Worm (Caenorhabditis elegans) whole organism, young adult: ENCODE measurements around the gene F53C3.11.

Experiments used
- F23B12.7 ChIP-seq: sonication (generic microtip); optimal IDR thresholded peaks from 2 replicates; lab custom pipeline; 2017; ENCODE audit warnings: missing genetic modification characterization, mild to moderate bottlenecking, missing compliant biosample characterization, antibody characterized with exemption, moderate library complexity; ENCODE audit not compliant: insufficient read depth
- T07F8.4 ChIP-seq: sonication (generic microtip); optimal IDR thresholded peaks from 2 replicates; lab custom pipeline; 2016; ENCODE audit warnings: mild to moderate bottlenecking, missing genetic modification characterization, moderate library complexity, missing compliant biosample characterization
- ama-1 ChIP-seq, 3 experiments: fragments of 150-350 bp in 1 of 3; sonication (generic microtip) in 2 of 3; optimal IDR thresholded peaks; 2 replicates each; lab custom pipeline; 2014 to 2018; ENCODE audit warnings: missing biosample characterization in 2 of 3, missing genetic modification characterization in 2 of 3, missing genetic modification reagents in 2 of 3
- hsf-1 ChIP-seq: fragments of 200-800 bp; sonication (Bioruptor generic); IDR thresholded peaks from 2 replicates; pipeline ENCODE4 v1.3.6; 2022; ENCODE audit warnings: missing genetic modification reagents, missing genetic modification characterization, missing compliant biosample characterization
- lag-1 ChIP-seq: fragments of 200-800 bp; sonication (Bioruptor generic); IDR thresholded peaks from 2 replicates; pipeline ENCODE4 v1.3.6; 2022; ENCODE audit warnings: missing genetic modification reagents, missing genetic modification characterization, missing compliant biosample characterization
- lsy-27 ChIP-seq: sonication (generic microtip); optimal IDR thresholded peaks from 2 replicates; lab custom pipeline; 2017; ENCODE audit warnings: missing genetic modification characterization, mild to moderate bottlenecking, missing compliant biosample characterization, antibody characterized with exemption, missing genotype, borderline replicate concordance; ENCODE audit not compliant: insufficient read depth
- nhr-179 ChIP-seq: sonication (generic microtip); optimal IDR thresholded peaks from 2 replicates; lab custom pipeline; 2016; ENCODE audit warnings: mild to moderate bottlenecking, missing genetic modification characterization, missing compliant biosample characterization
- nhr-80 ChIP-seq: sonication (generic microtip); optimal IDR thresholded peaks from 2 replicates; lab custom pipeline; 2016; ENCODE audit warnings: missing genetic modification characterization, missing compliant biosample characterization

- no peak for TF ChIP-seq T07F8.4 (tag; lab: Kevin White, UChicago)
- no peak for TF ChIP-seq hsf-1 (GFP tag; lab: Robert Waterston, UW)
- TF ChIP-seq lag-1 (GFP tag; lab: Robert Waterston, UW), result no peak
- TF ChIP-seq nhr-179, result no peak
- TF ChIP-seq nhr-80 (tag; lab: Kevin White, UChicago), result no peak
- no peak for TF ChIP-seq ama-1 (optimal IDR thresholded peaks at IDR 0.05; lab: Kevin White, UChicago)
- TF ChIP-seq ama-1 (GFP tag; optimal IDR thresholded peaks at IDR 0.05; lab: Kevin White, UChicago), result no peak
- TF ChIP-seq F23B12.7, result no peak
- TF ChIP-seq lsy-27, result no peak
Observed at ce11 chrII:3897758-3898494, 8.6 kb downstream of the F53C3.11 start, which contains the start of gene F53C3.6.
